Worm (Caenorhabditis elegans) whole organism, early embryonic: Measurements from ENCODE around the gene srab-9.

Source experiments
- ama-1 ChIP-seq: fragments of 150-350 bp; optimal IDR thresholded peaks from 2 replicates; lab custom pipeline; 2014
- ceh-13 ChIP-seq: fragments of 200-800 bp; sonication (Bioruptor generic); optimal IDR thresholded peaks from 2 replicates; lab custom pipeline; 2018; ENCODE audit warnings: mild to moderate bottlenecking, missing genetic modification characterization, missing compliant biosample characterization
- ceh-36 ChIP-seq: sonication (generic microtip); optimal IDR thresholded peaks from 2 replicates; lab custom pipeline; 2016; ENCODE audit warnings: missing genetic modification characterization, inconsistent platforms, missing compliant biosample characterization
- hnd-1 ChIP-seq: sonication (generic microtip); optimal IDR thresholded peaks from 2 replicates; lab custom pipeline; 2016; ENCODE audit warnings: missing genetic modification characterization, missing compliant biosample characterization
- scrt-1 ChIP-seq: fragments of 200-800 bp; sonication (Bioruptor generic); IDR thresholded peaks from 2 replicates; pipeline ENCODE4 v1.3.6; 2022; ENCODE audit warnings: missing genetic modification characterization, missing compliant biosample characterization
- tbx-37 ChIP-seq: fragments of 200-800 bp; sonication (Bioruptor generic); conservative IDR thresholded peaks from 2 replicates; pipeline ENCODE4 v1.3.6; 2022; ENCODE audit warnings: missing genetic modification reagents, missing genetic modification characterization, missing compliant biosample characterization
- tra-4 ChIP-seq: sonication (generic microtip); optimal IDR thresholded peaks from 2 replicates; lab custom pipeline; 2017; ENCODE audit warnings: missing genetic modification characterization, missing compliant biosample characterization

ce11 chrV:3162299-3162698 is 21.2 kb upstream of the srab-9 start:
- TF ChIP-seq ceh-36 (tag; lab: Kevin White, UChicago) (no peak), ama-1 (lab: Kevin White, UChicago) (no peak), ceh-13 (GFP tag; lab: Kevin White, UChicago) (no peak), tra-4 (tag; lab: Kevin White, UChicago) (no peak), tbx-37 (no peak), scrt-1 (GFP tag; lab: Robert Waterston, UW) (no peak), hnd-1 (tag; lab: Kevin White, UChicago) (no peak)
